Worm (Caenorhabditis elegans) whole organism, L4/young adult: Measurements from ENCODE around the gene smcl-1.

ENCODE experiments used
- W03F9.2 ChIP-seq: fragments of 150-350 bp; optimal IDR thresholded peaks from 2 replicates; lab custom pipeline; 2014; ENCODE audit warnings: missing biosample characterization, missing genetic modification characterization
- him-1 ChIP-seq: sonication (generic microtip); optimal IDR thresholded peaks from 2 replicates; lab custom pipeline; 2016; ENCODE audit warnings: missing genotype, missing genetic modification reagents, missing genetic modification characterization, missing compliant biosample characterization

DNA sequence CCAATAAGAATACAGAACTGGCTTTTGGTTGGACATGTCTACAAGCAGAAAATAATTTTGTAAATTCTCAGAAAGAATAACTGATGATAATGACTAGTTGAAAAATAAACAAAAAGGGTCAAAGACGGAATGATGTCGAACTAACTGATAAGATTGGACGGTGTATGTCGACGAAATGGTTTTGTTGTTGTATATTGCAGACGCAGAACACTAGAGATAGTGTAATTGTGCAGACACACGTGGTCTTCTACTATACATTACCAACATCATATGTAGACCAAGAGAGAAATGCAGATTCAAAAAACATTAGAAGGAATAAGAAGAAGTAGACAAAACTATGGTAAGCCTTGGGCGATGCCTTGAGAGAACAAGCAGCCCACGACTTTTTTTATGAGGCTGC lies 34.5 kb downstream of the smcl-1 start, which contains the start of the genes gst-42 and D1053.2:
- TF ChIP-seq him-1 (tag; lab: Kevin White, UChicago) = no peak
- peak; percentile 20 for TF ChIP-seq W03F9.2 (tag; lab: Kevin White, UChicago)
